Fruit fly (Drosophila melanogaster): ENCODE results near the gene Dpm1.

dm6 chr2L:19575626-19576298, 49.6 kb upstream of the Dpm1 start:
- TF ChIP-seq psq (optimal IDR thresholded peaks at IDR 0.05) (no peak), EcR (GFP tag; optimal IDR thresholded peaks at IDR 0.05) (no peak), CG8478 (optimal IDR thresholded peaks at IDR 0.05) (no peak), pan (optimal IDR thresholded peaks at IDR 0.05) (no peak), usp (GFP tag; optimal IDR thresholded peaks at IDR 0.05) (no peak)
